Fruit fly (Drosophila melanogaster): ENCODE measurements around the gene X11L.

Gene X11L

DNA sequence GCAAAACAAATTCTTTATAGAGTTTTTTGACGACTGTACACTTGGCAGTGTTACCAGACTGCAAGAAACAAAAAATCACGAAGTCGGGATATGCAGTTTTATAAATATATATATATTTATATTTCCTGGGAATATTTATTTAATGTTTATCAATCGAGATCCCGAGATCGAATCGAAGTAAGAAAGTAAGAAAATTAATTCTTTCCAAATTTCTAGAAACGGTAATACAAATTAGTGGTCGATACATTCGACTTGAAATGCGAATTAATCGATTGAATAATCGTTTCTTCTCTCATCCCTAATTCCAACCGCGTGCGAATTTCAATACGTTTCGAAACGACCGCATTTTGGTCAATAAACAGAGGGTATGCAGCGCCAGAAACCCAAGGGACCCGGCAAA is 36.6 kb downstream of the X11L start, which contains the start of the genes CG8289 and CG5800 (continued):
- TF ChIP-seq tna (GFP tag; IDR thresholded peaks at IDR 0.05; ENCODE audit: partially characterized antibody) (no peak), twi (tag; optimal IDR thresholded peaks at IDR 0.05) (no peak), CG11247 (GFP tag; IDR thresholded peaks at IDR 0.05) (no peak), YL-1 (GFP tag; optimal IDR thresholded peaks at IDR 0.05) (peak; percentile 84), CG5180 (GFP tag; optimal IDR thresholded peaks at IDR 0.05) (no peak), CG4282 (GFP tag; optimal IDR thresholded peaks at IDR 0.05) (no peak), Fer2 (tag; optimal IDR thresholded peaks at IDR 0.05) (no peak), wor (GFP tag; IDR thresholded peaks at IDR 0.05) (no peak), CHES-1-like (GFP tag; optimal IDR thresholded peaks at IDR 0.05) (no peak), Chrac-16 (GFP tag; optimal IDR thresholded peaks at IDR 0.05) (no peak), D (optimal IDR thresholded peaks at IDR 0.05) (no peak), D (GFP tag; optimal IDR thresholded peaks at IDR 0.05) (no peak), pho (GFP tag; optimal IDR thresholded peaks at IDR 0.05) (no peak), CG7786 (GFP tag; optimal IDR thresholded peaks at IDR 0.05) (no peak), slp2 (GFP tag; optimal IDR thresholded peaks at IDR 0.05) (no peak), CG11723 (GFP tag; optimal IDR thresholded peaks at IDR 0.05) (no peak), CG4707 (GFP tag; optimal IDR thresholded peaks at IDR 0.05) (no peak), CG10321 (GFP tag; IDR thresholded peaks at IDR 0.05) (no peak), CG3281 (GFP tag; optimal IDR thresholded peaks at IDR 0.05) (no peak), CG12155 (GFP tag; optimal IDR thresholded peaks at IDR 0.05) (peak; percentile 15), CG10147 (GFP tag; optimal IDR thresholded peaks at IDR 0.05) (peak; percentile 29), CG11504 (tag; optimal IDR thresholded peaks at IDR 0.05) (no peak), Drgx (GFP tag; IDR thresholded peaks at IDR 0.05) (no peak), insv (GFP tag; optimal IDR thresholded peaks at IDR 0.05) (no peak), Jarid2 (GFP tag; optimal IDR thresholded peaks at IDR 0.05) (no peak), tgo (GFP tag; IDR thresholded peaks at IDR 0.05) (no peak), pros (GFP tag; optimal IDR thresholded peaks at IDR 0.05) (no peak), CG4404 (GFP tag; IDR thresholded peaks at IDR 0.05) (no peak), Elba2 (GFP tag; optimal IDR thresholded peaks at IDR 0.05) (peak; percentile 47), CG14965 (GFP tag; optimal IDR thresholded peaks at IDR 0.05; ENCODE audit: borderline replicate concordance) (no peak), CrebB (tag; optimal IDR thresholded peaks at IDR 0.05) (no peak), pita (GFP tag; optimal IDR thresholded peaks at IDR 0.05) (no peak), Adf1 (GFP tag; IDR thresholded peaks at IDR 0.05) (no peak), slbo (GFP tag; IDR thresholded peaks at IDR 0.05) (no peak), hbn (GFP tag; IDR thresholded peaks at IDR 0.05; ENCODE audit: partially characterized antibody) (peak; percentile 41; the same call in 1 of the 2 replicates), Hmx (GFP tag; optimal IDR thresholded peaks at IDR 0.05) (no peak), H15 (GFP tag; IDR thresholded peaks at IDR 0.05) (no peak), CG3065 (GFP tag; optimal IDR thresholded peaks at IDR 0.05) (no peak), CG6854 (GFP tag; optimal IDR thresholded peaks at IDR 0.05) (no peak), CG13775 (GFP tag; optimal IDR thresholded peaks at IDR 0.05) (no peak), nau (GFP tag; optimal IDR thresholded peaks at IDR 0.05) (no peak), Poxn (GFP tag; IDR thresholded peaks at IDR 0.05) (no peak), zen (tag; optimal IDR thresholded peaks at IDR 0.05) (no peak), CG10462 (GFP tag; optimal IDR thresholded peaks at IDR 0.05) (no peak), Ravus (GFP tag; IDR thresholded peaks at IDR 0.05) (no peak), CG15011 (GFP tag; optimal IDR thresholded peaks at IDR 0.05) (no peak), z (GFP tag; IDR thresholded peaks at IDR 0.05) (no peak), mirr (GFP tag; optimal IDR thresholded peaks at IDR 0.05) (no peak), CG31441 (GFP tag; IDR thresholded peaks at IDR 0.05) (no peak), oc (tag; optimal IDR thresholded peaks at IDR 0.05) (no peak), danr (GFP tag; IDR thresholded peaks at IDR 0.05) (no peak), CG6689 (GFP tag; IDR thresholded peaks at IDR 0.05) (no peak), CG17328 (GFP tag; IDR thresholded peaks at IDR 0.05) (no peak)

Data from whole organism, embryonic.